Fruit fly (Drosophila melanogaster) whole organism, embryonic: ENCODE results near the gene Sumo.

ENCODE experiments used
- Blimp-1 ChIP-seq: fragments of 200-800 bp; sonication (Bioruptor generic); optimal IDR thresholded peaks from 3 replicates; lab custom pipeline; 2018; ENCODE audit warnings: missing biosample characterization, missing genetic modification characterization, mild to moderate bottlenecking, moderate library complexity, missing genetic modification reagents
- CG11247 ChIP-seq: fragments of 200-800 bp; sonication (Bioruptor generic); IDR thresholded peaks from 2 replicates; pipeline ENCODE4 v1.3.6; 2022; ENCODE audit warnings: missing biosample characterization, missing genetic modification characterization
- CG11504 ChIP-seq: fragments of 200-800 bp; sonication (Bioruptor generic); optimal IDR thresholded peaks from 3 replicates; lab custom pipeline; 2019; ENCODE audit warnings: missing biosample characterization, mild to moderate bottlenecking, missing genetic modification characterization, moderate library complexity
- CG13287 ChIP-seq: fragments of 200-800 bp; sonication (Bioruptor generic); IDR thresholded peaks from 2 replicates; pipeline ENCODE4 v1.3.6; 2022; ENCODE audit warnings: missing biosample characterization, missing genetic modification characterization; ENCODE audit not compliant: partially characterized antibody
- CG13775 ChIP-seq: fragments of 200-800 bp; sonication (Bioruptor generic); optimal IDR thresholded peaks from 3 replicates; lab custom pipeline; 2017; ENCODE audit warnings: missing biosample characterization, mild to moderate bottlenecking, missing genetic modification characterization
- CG13894 ChIP-seq: fragments of 200-800 bp; sonication (Bioruptor generic); optimal IDR thresholded peaks from 3 replicates; lab custom pipeline; 2018; ENCODE audit warnings: missing biosample characterization, mild to moderate bottlenecking, missing genetic modification characterization, moderate library complexity
- CG14667 ChIP-seq: fragments of 200-800 bp; sonication (Bioruptor generic); IDR thresholded peaks from 2 replicates; pipeline ENCODE4 v1.3.6; 2022; ENCODE audit warnings: missing biosample characterization, missing genetic modification characterization
- CG1602 ChIP-seq: fragments of 200-800 bp; sonication (Bioruptor generic); optimal IDR thresholded peaks from 3 replicates; lab custom pipeline; 2016; ENCODE audit warnings: missing biosample characterization, missing genetic modification characterization
- CG1792 ChIP-seq: fragments of 200-800 bp; sonication (Bioruptor generic); optimal IDR thresholded peaks from 2 replicates; lab custom pipeline; 2016; ENCODE audit warnings: missing biosample characterization, missing genetic modification characterization
- CG1832 ChIP-seq: fragments of 200-800 bp; sonication (Bioruptor generic); optimal IDR thresholded peaks from 2 replicates; lab custom pipeline; 2017; ENCODE audit warnings: missing biosample characterization, mild to moderate bottlenecking, missing genetic modification characterization, inconsistent platforms
- CG2712 ChIP-seq: fragments of 200-800 bp; optimal IDR thresholded peaks from 3 replicates; lab custom pipeline; 2019; ENCODE audit warnings: missing biosample characterization, mild to moderate bottlenecking, missing genetic modification characterization, moderate library complexity
- CG2889 ChIP-seq: fragments of 200-800 bp; sonication (Bioruptor generic); IDR thresholded peaks from 3 replicates; pipeline ENCODE4 v1.3.6; 2022; ENCODE audit warnings: missing biosample characterization, missing genetic modification characterization
- CG3838 ChIP-seq: fragments of 200-800 bp; sonication (Bioruptor generic); optimal IDR thresholded peaks from 3 replicates; lab custom pipeline; 2016; ENCODE audit warnings: missing biosample characterization, missing genetic modification characterization
- CG6254 ChIP-seq: fragments of 200-800 bp; sonication (Bioruptor generic); optimal IDR thresholded peaks from 3 replicates; lab custom pipeline; 2017; ENCODE audit warnings: mild to moderate bottlenecking, missing biosample characterization, missing genetic modification reagents, missing genetic modification characterization
- CG8281 ChIP-seq: fragments of 200-800 bp; sonication (Bioruptor generic); optimal IDR thresholded peaks from 2 replicates; lab custom pipeline; 2018; ENCODE audit warnings: missing biosample characterization, mild to moderate bottlenecking, missing genetic modification characterization, moderate library complexity
- CG8388 ChIP-seq: fragments of 200-800 bp; sonication (Bioruptor generic); optimal IDR thresholded peaks from 2 replicates; lab custom pipeline; 2019; ENCODE audit warnings: missing biosample characterization, mild to moderate bottlenecking, missing genetic modification characterization, moderate library complexity
- CG9797 ChIP-seq: fragments of 200-800 bp; sonication (Bioruptor generic); optimal IDR thresholded peaks from 3 replicates; lab custom pipeline; 2018; ENCODE audit warnings: missing biosample characterization, mild to moderate bottlenecking, missing genetic modification characterization
- CoRest ChIP-seq: fragments of 200-800 bp; sonication (Bioruptor generic); optimal IDR thresholded peaks from 3 replicates; lab custom pipeline; 2018; ENCODE audit warnings: missing biosample characterization, mild to moderate bottlenecking, missing genetic modification characterization, moderate library complexity
- Deaf1 ChIP-seq: fragments of 200-800 bp; optimal IDR thresholded peaks from 3 replicates; lab custom pipeline; 2019; ENCODE audit warnings: missing biosample characterization, mild to moderate bottlenecking, missing genetic modification characterization, moderate library complexity
- Drgx ChIP-seq: fragments of 200-800 bp; sonication (Bioruptor generic); IDR thresholded peaks from 2 replicates; pipeline ENCODE4 v1.3.6; 2022; ENCODE audit warnings: missing biosample characterization, missing genetic modification characterization
- HLH3B ChIP-seq: fragments of 200-800 bp; sonication (Bioruptor generic); IDR thresholded peaks from 2 replicates; pipeline ENCODE4 v1.3.6; 2022; ENCODE audit warnings: missing biosample characterization, missing genetic modification characterization
- Hey ChIP-seq: fragments of 200-800 bp; sonication (Bioruptor generic); optimal IDR thresholded peaks from 3 replicates; lab custom pipeline; 2018; ENCODE audit warnings: missing biosample characterization, mild to moderate bottlenecking, missing genetic modification characterization
- Hr51 ChIP-seq, 2 experiments: fragments of 200-800 bp; sonication (Bioruptor generic); optimal IDR thresholded peaks; 2 replicates in 1 of 2; 3 replicates in 1 of 2; lab custom pipeline; 2016 to 2018; ENCODE audit warnings: missing biosample characterization in 2 of 2, missing genetic modification characterization in 2 of 2, mild to moderate bottlenecking in 1 of 2, moderate library complexity in 1 of 2
- Mad ChIP-seq: fragments of 200-800 bp; sonication (Bioruptor generic); optimal IDR thresholded peaks from 2 replicates; lab custom pipeline; 2016; ENCODE audit warnings: missing biosample characterization, missing genetic modification characterization
- Mrtf ChIP-seq: fragments of 200-800 bp; sonication (Bioruptor generic); IDR thresholded peaks from 3 replicates; pipeline ENCODE4 v1.3.6; 2022; ENCODE audit warnings: missing biosample characterization, missing genetic modification characterization
- Sox102F ChIP-seq: fragments of 200-800 bp; sonication (Bioruptor generic); optimal IDR thresholded peaks from 2 replicates; lab custom pipeline; 2018; ENCODE audit warnings: missing biosample characterization, mild to moderate bottlenecking, missing genetic modification characterization, moderate library complexity
- abd-A ChIP-seq: fragments of 200-800 bp; sonication (Bioruptor generic); optimal IDR thresholded peaks from 3 replicates; lab custom pipeline; 2019; ENCODE audit warnings: missing biosample characterization, mild to moderate bottlenecking, missing genetic modification characterization, moderate library complexity
- bcd ChIP-seq: fragments of 200-800 bp; sonication (Bioruptor generic); optimal IDR thresholded peaks from 2 replicates; lab custom pipeline; 2017; ENCODE audit warnings: missing biosample characterization, mild to moderate bottlenecking, missing genetic modification characterization
- bigmax ChIP-seq: fragments of 200-800 bp; sonication (Bioruptor generic); optimal IDR thresholded peaks from 2 replicates; lab custom pipeline; 2018; ENCODE audit warnings: missing biosample characterization, mild to moderate bottlenecking, missing genetic modification characterization
- bsh ChIP-seq, 2 experiments: fragments of 200-800 bp; sonication (Bioruptor generic); optimal IDR thresholded peaks; 2 replicates each; lab custom pipeline; 2017 to 2018; ENCODE audit warnings: mild to moderate bottlenecking in 2 of 2, missing biosample characterization in 2 of 2, missing genetic modification characterization in 2 of 2, moderate library complexity in 1 of 2
- chinmo ChIP-seq: fragments of 200-800 bp; sonication (Bioruptor generic); IDR thresholded peaks from 4 replicates; pipeline ENCODE4 v1.3.6; 2022; ENCODE audit warnings: missing biosample characterization, missing genetic modification characterization; ENCODE audit not compliant: partially characterized antibody
- croc ChIP-seq: fragments of 200-800 bp; sonication (Bioruptor generic); conservative IDR thresholded peaks from 3 replicates; pipeline ENCODE4 v1.3.6; 2022; ENCODE audit warnings: missing biosample characterization, missing genetic modification characterization
- danr ChIP-seq: fragments of 200-800 bp; sonication (Bioruptor generic); IDR thresholded peaks from 2 replicates; pipeline ENCODE4 v1.3.6; 2022; ENCODE audit warnings: missing biosample characterization, missing genetic modification characterization
- fd96Cb ChIP-seq: fragments of 200-800 bp; sonication (Bioruptor generic); optimal IDR thresholded peaks from 2 replicates; lab custom pipeline; 2018; ENCODE audit warnings: missing biosample characterization, mild to moderate bottlenecking, missing genetic modification characterization, moderate library complexity
- gcm2 ChIP-seq: fragments of 200-800 bp; sonication (Bioruptor generic); optimal IDR thresholded peaks from 2 replicates; lab custom pipeline; 2016; ENCODE audit warnings: missing biosample characterization, missing genetic modification characterization
- jigr1 ChIP-seq: fragments of 200-800 bp; sonication (Bioruptor generic); IDR thresholded peaks from 3 replicates; pipeline ENCODE4 v1.3.6; 2022; ENCODE audit warnings: missing biosample characterization, missing genetic modification characterization
- jumu ChIP-seq: fragments of 200-800 bp; sonication (Bioruptor generic); optimal IDR thresholded peaks from 3 replicates; lab custom pipeline; 2016; ENCODE audit warnings: missing biosample characterization, missing genetic modification characterization
- lilli ChIP-seq: fragments of 200-800 bp; sonication (Bioruptor generic); optimal IDR thresholded peaks from 3 replicates; lab custom pipeline; 2016; ENCODE audit warnings: missing biosample characterization, missing genetic modification characterization
- nom ChIP-seq: fragments of 200-800 bp; sonication (Bioruptor generic); optimal IDR thresholded peaks from 2 replicates; lab custom pipeline; 2017; ENCODE audit warnings: missing biosample characterization, missing genetic modification characterization, mild to moderate bottlenecking, moderate library complexity, missing genetic modification reagents
- odd ChIP-seq: fragments of 200-800 bp; sonication (Bioruptor generic); optimal IDR thresholded peaks from 2 replicates; lab custom pipeline; 2017; ENCODE audit warnings: missing biosample characterization, mild to moderate bottlenecking, missing genetic modification characterization
- org-1 ChIP-seq: fragments of 200-800 bp; sonication (Bioruptor generic); optimal IDR thresholded peaks from 2 replicates; lab custom pipeline; 2017; ENCODE audit warnings: missing biosample characterization, missing genetic modification characterization
- sd ChIP-seq: fragments of 200-800 bp; sonication (Bioruptor generic); optimal IDR thresholded peaks from 3 replicates; lab custom pipeline; 2018; ENCODE audit warnings: missing biosample characterization, mild to moderate bottlenecking, missing genetic modification characterization, moderate library complexity
- sob ChIP-seq: fragments of 200-800 bp; sonication (Bioruptor generic); IDR thresholded peaks from 2 replicates; pipeline ENCODE4 v1.3.6; 2022; ENCODE audit warnings: missing biosample characterization, missing genetic modification characterization
- tgo ChIP-seq: fragments of 200-800 bp; sonication (Bioruptor generic); IDR thresholded peaks from 3 replicates; pipeline ENCODE4 v1.3.6; 2022; ENCODE audit warnings: missing biosample characterization, missing genetic modification characterization
- trh ChIP-seq: fragments of 200-800 bp; sonication (Bioruptor generic); optimal IDR thresholded peaks from 2 replicates; lab custom pipeline; 2016; ENCODE audit warnings: missing biosample characterization, missing genetic modification characterization
- ttk ChIP-seq: fragments of 200-800 bp; sonication (Bioruptor generic); IDR thresholded peaks from 2 replicates; pipeline ENCODE4 v2.1.2; 2022; ENCODE audit warnings: missing biosample characterization, missing genetic modification characterization
- vnd ChIP-seq: fragments of 200-800 bp; sonication (Bioruptor generic); IDR thresholded peaks from 3 replicates; pipeline ENCODE4 v1.3.6; 2022; ENCODE audit warnings: missing biosample characterization, missing genetic modification characterization; ENCODE audit not compliant: partially characterized antibody
- vvl ChIP-seq: fragments of 200-800 bp; sonication (Bioruptor generic); IDR thresholded peaks from 2 replicates; pipeline ENCODE4 v1.3.6; 2022; ENCODE audit warnings: missing biosample characterization, missing genetic modification characterization
- z ChIP-seq: fragments of 200-800 bp; sonication (Bioruptor generic); IDR thresholded peaks from 3 replicates; pipeline ENCODE4 v1.3.6; 2022; ENCODE audit warnings: missing biosample characterization, missing genetic modification characterization
- zfh1 ChIP-seq: fragments of 200-800 bp; sonication (Bioruptor generic); IDR thresholded peaks from 3 replicates; pipeline ENCODE4 v1.3.6; 2022; ENCODE audit warnings: missing biosample characterization, missing genetic modification characterization

The Sumo gene

dm6 chr2L:6998736-6999135 is 31.3 kb upstream of the Sumo start:
- TF ChIP-seq fd96Cb = no peak
- TF ChIP-seq CG14667 (GFP tag; lab: Robert Waterston, UW) = no peak
- TF ChIP-seq chinmo = 0 out of 4 replicates have a peak, but pooled peaks have one; percentile 50
- TF ChIP-seq sob = no peak
- TF ChIP-seq CG1602 (GFP tag; lab: Kevin White, UChicago) = no peak
- TF ChIP-seq croc (GFP tag; lab: Robert Waterston, UW) = no peak
- no peak for TF ChIP-seq CG13894 (tag; lab: Kevin White, UChicago)
- TF ChIP-seq HLH3B = no peak
- TF ChIP-seq sd (tag; lab: Kevin White, UChicago) = peak; percentile 94
- no peak for TF ChIP-seq CG8388
- TF ChIP-seq abd-A (tag; lab: Kevin White, UChicago) = peak; percentile 15

dm6 chr2L:6991085-6991484 is 23.6 kb upstream of the Sumo start:
- TF ChIP-seq CG13287 (GFP tag; lab: Robert Waterston, UW) (no peak), CG11247 (GFP tag; lab: Robert Waterston, UW) (0 out of 2 replicates have a peak, but pooled peaks have one; percentile 56), bsh (GFP tag; optimal IDR thresholded peaks at IDR 0.05; lab: Kevin White, UChicago) (peak in 1 of 2 experiments; percentile 56), Sox102F (GFP tag; lab: Kevin White, UChicago) (peak; percentile 29), bcd (no peak), Blimp-1 (GFP tag; lab: Kevin White, UChicago) (peak; percentile 2), CG8281 (no peak), CG13775 (no peak), CG3838 (no peak), zfh1 (GFP tag; lab: Robert Waterston, UW) (0 out of 3 replicates have a peak, but pooled peaks have one; percentile 33), CG9797 (no peak), trh (no peak), nom (GFP tag; lab: Kevin White, UChicago) (peak; percentile 63), CG2889 (no peak), jumu (GFP tag; lab: Kevin White, UChicago) (no peak), tgo (GFP tag; lab: Robert Waterston, UW) (no peak), Hr51 (GFP tag; optimal IDR thresholded peaks at IDR 0.05; lab: Kevin White, UChicago) (no peak), CG1792 (GFP tag; lab: Kevin White, UChicago) (no peak), Deaf1 (tag; lab: Kevin White, UChicago) (no peak), Mad (GFP tag; lab: Kevin White, UChicago) (no peak), CG11504 (tag; lab: Kevin White, UChicago) (no peak), org-1 (no peak), vvl (peak; percentile 45; the same call in 1 of the 2 replicates), Hey (no peak), danr (no peak), Mrtf (no peak), jigr1 (no peak), CoRest (no peak), gcm2 (no peak), odd (GFP tag; lab: Kevin White, UChicago) (no peak), z (GFP tag; lab: Robert Waterston, UW) (no peak), Drgx (GFP tag; lab: Robert Waterston, UW) (peak; percentile 78), bigmax (GFP tag; lab: Kevin White, UChicago) (no peak), vnd (GFP tag; lab: Robert Waterston, UW) (no peak), CG1832 (GFP tag; lab: Kevin White, UChicago) (no peak), lilli (GFP tag; lab: Kevin White, UChicago) (no peak), CG6254 (no peak), CG2712 (no peak), ttk (GFP tag; lab: Robert Waterston, UW) (peak; percentile 32; the same call in 1 of the 2 replicates)
